Fruit fly (Drosophila melanogaster) whole organism, embryonic: ENCODE results near the gene CG13364.

Experiments
- Adf1 ChIP-seq: fragments of 200-800 bp; sonication (Bioruptor generic); IDR thresholded peaks from 2 replicates; pipeline ENCODE4 v1.3.6; 2022; ENCODE audit warnings: missing biosample characterization, missing genetic modification characterization
- Bgb ChIP-seq: fragments of 200-800 bp; sonication (Bioruptor generic); IDR thresholded peaks from 2 replicates; pipeline ENCODE4 v1.3.6; 2022; ENCODE audit warnings: missing biosample characterization, missing genetic modification characterization; ENCODE audit not compliant: partially characterized antibody
- CG10321 ChIP-seq: fragments of 200-800 bp; sonication (Bioruptor generic); IDR thresholded peaks from 2 replicates; pipeline ENCODE4 v1.3.6; 2022; ENCODE audit warnings: missing biosample characterization, missing genetic modification characterization
- CG10366 ChIP-seq: fragments of 200-800 bp; sonication (Bioruptor generic); IDR thresholded peaks from 2 replicates; pipeline ENCODE4 v1.3.6; 2022; ENCODE audit warnings: missing biosample characterization, missing genetic modification characterization
- CG10462 ChIP-seq: fragments of 200-800 bp; sonication (Bioruptor generic); optimal IDR thresholded peaks from 2 replicates; lab custom pipeline; 2016; ENCODE audit warnings: missing biosample characterization, missing genetic modification characterization
- CG11504 ChIP-seq: fragments of 200-800 bp; sonication (Bioruptor generic); optimal IDR thresholded peaks from 3 replicates; lab custom pipeline; 2019; ENCODE audit warnings: missing biosample characterization, mild to moderate bottlenecking, missing genetic modification characterization, moderate library complexity
- CG11695 ChIP-seq: fragments of 200-800 bp; sonication (Bioruptor generic); IDR thresholded peaks from 3 replicates; pipeline ENCODE4 v1.3.6; 2022; ENCODE audit warnings: missing biosample characterization, missing genetic modification characterization
- CG12299 ChIP-seq: fragments of 200-800 bp; sonication (Bioruptor generic); optimal IDR thresholded peaks from 2 replicates; lab custom pipeline; 2018; ENCODE audit warnings: missing biosample characterization, mild to moderate bottlenecking, missing genetic modification characterization
- CG15073 ChIP-seq: fragments of 200-800 bp; sonication (Bioruptor generic); optimal IDR thresholded peaks from 2 replicates; lab custom pipeline; 2016; ENCODE audit warnings: missing biosample characterization, missing genetic modification characterization
- CG1529 ChIP-seq: fragments of 200-800 bp; sonication (Bioruptor generic); optimal IDR thresholded peaks from 3 replicates; lab custom pipeline; 2018; ENCODE audit warnings: missing biosample characterization, missing genetic modification characterization
- CG15514 ChIP-seq: fragments of 200-800 bp; sonication (Bioruptor generic); optimal IDR thresholded peaks from 3 replicates; lab custom pipeline; 2017; ENCODE audit warnings: missing biosample characterization, missing genetic modification characterization, mild to moderate bottlenecking, moderate library complexity, missing genetic modification reagents
- CG1647 ChIP-seq: fragments of 200-800 bp; sonication (Bioruptor generic); optimal IDR thresholded peaks from 3 replicates; lab custom pipeline; 2016; ENCODE audit warnings: missing biosample characterization, missing genetic modification characterization
- CG2889 ChIP-seq: fragments of 200-800 bp; sonication (Bioruptor generic); IDR thresholded peaks from 3 replicates; pipeline ENCODE4 v1.3.6; 2022; ENCODE audit warnings: missing biosample characterization, missing genetic modification characterization
- CG31224 ChIP-seq: fragments of 200-800 bp; sonication (Bioruptor generic); IDR thresholded peaks from 2 replicates; pipeline ENCODE4 v1.3.6; 2022; ENCODE audit warnings: missing biosample characterization, missing genetic modification characterization
- CG32767 ChIP-seq: fragments of 200-800 bp; sonication (Bioruptor generic); IDR thresholded peaks from 2 replicates; pipeline ENCODE4 v1.3.6; 2022; ENCODE audit warnings: missing biosample characterization, missing genetic modification characterization
- CG42726 ChIP-seq: fragments of 200-800 bp; sonication (Bioruptor generic); IDR thresholded peaks from 2 replicates; pipeline ENCODE4 v1.3.6; 2022; ENCODE audit warnings: missing biosample characterization, missing genetic modification characterization; ENCODE audit not compliant: partially characterized antibody
- CG4328 ChIP-seq: fragments of 200-800 bp; sonication (Bioruptor generic); optimal IDR thresholded peaks from 3 replicates; lab custom pipeline; 2017; ENCODE audit warnings: missing biosample characterization, missing genetic modification reagents, missing genetic modification characterization
- CG5245 ChIP-seq: fragments of 200-800 bp; sonication (Bioruptor generic); optimal IDR thresholded peaks from 3 replicates; lab custom pipeline; 2016; ENCODE audit warnings: missing biosample characterization, missing genetic modification characterization
- CG5953 ChIP-seq: fragments of 200-800 bp; sonication (Bioruptor generic); IDR thresholded peaks from 2 replicates; pipeline ENCODE4 v1.3.6; 2022; ENCODE audit warnings: missing biosample characterization, missing genetic modification characterization
- CG6175 ChIP-seq: fragments of 200-800 bp; sonication (Bioruptor generic); IDR thresholded peaks from 3 replicates; pipeline ENCODE4 v1.3.6; 2022; ENCODE audit warnings: missing biosample characterization, missing genetic modification characterization
- CG6791 ChIP-seq: fragments of 200-800 bp; sonication (Bioruptor generic); IDR thresholded peaks from 3 replicates; pipeline ENCODE4 v1.3.6; 2022; ENCODE audit warnings: missing biosample characterization, missing genetic modification characterization; ENCODE audit not compliant: partially characterized antibody
- CG6854 ChIP-seq: fragments of 200-800 bp; sonication (Bioruptor generic); optimal IDR thresholded peaks from 3 replicates; lab custom pipeline; 2017; ENCODE audit warnings: missing biosample characterization, mild to moderate bottlenecking, missing genetic modification characterization
- CG7357 ChIP-seq: fragments of 200-800 bp; sonication (Bioruptor generic); IDR thresholded peaks from 3 replicates; pipeline ENCODE4 v1.3.6; 2022; ENCODE audit warnings: missing biosample characterization, missing genetic modification characterization
- CG7839 ChIP-seq: fragments of 200-800 bp; sonication (Bioruptor generic); optimal IDR thresholded peaks from 3 replicates; lab custom pipeline; 2018; ENCODE audit warnings: missing biosample characterization, mild to moderate bottlenecking, missing genetic modification characterization, moderate library complexity
- D ChIP-seq, 2 experiments: fragments of 200-800 bp in 1 of 2; fragments of >200 bp in 1 of 2; sonication (Bioruptor generic) in 1 of 2; optimal IDR thresholded peaks; 2 replicates in 1 of 2; 3 replicates in 1 of 2; lab custom pipeline; 2017; ENCODE audit warnings: mild to moderate bottlenecking in 1 of 2, missing biosample characterization in 1 of 2, missing genetic modification characterization in 1 of 2, missing genetic modification reagents in 1 of 2
- D19B ChIP-seq: fragments of 200-800 bp; sonication (Bioruptor generic); optimal IDR thresholded peaks from 2 replicates; lab custom pipeline; 2017; ENCODE audit warnings: missing biosample characterization, mild to moderate bottlenecking, missing genetic modification characterization
- Dad ChIP-seq: fragments of 200-800 bp; sonication (Bioruptor generic); optimal IDR thresholded peaks from 3 replicates; lab custom pipeline; 2016; ENCODE audit warnings: missing biosample characterization, missing genetic modification characterization
- Dref ChIP-seq: fragments of 200-800 bp; sonication (Bioruptor generic); IDR thresholded peaks from 2 replicates; pipeline ENCODE4 v1.3.6; 2022; ENCODE audit warnings: missing biosample characterization, missing genetic modification characterization
- HmgZ ChIP-seq: fragments of 200-800 bp; sonication (Bioruptor generic); optimal IDR thresholded peaks from 2 replicates; lab custom pipeline; 2018; ENCODE audit warnings: missing biosample characterization, mild to moderate bottlenecking, missing genetic modification characterization
- NFAT ChIP-seq: fragments of 200-800 bp; sonication (Bioruptor generic); IDR thresholded peaks from 2 replicates; pipeline ENCODE4 v1.3.6; 2022; ENCODE audit warnings: missing biosample characterization, missing genetic modification characterization
- Poxn ChIP-seq: fragments of 200-800 bp; sonication (Bioruptor generic); IDR thresholded peaks from 2 replicates; pipeline ENCODE4 v1.3.6; 2022; ENCODE audit warnings: missing biosample characterization, missing genetic modification characterization
- Sin3A ChIP-seq: fragments of >200 bp; optimal IDR thresholded peaks from 2 replicates; lab custom pipeline; 2018
- Sry-δ ChIP-seq: fragments of 200-800 bp; sonication (Bioruptor generic); optimal IDR thresholded peaks from 2 replicates; lab custom pipeline; 2016; ENCODE audit warnings: missing biosample characterization, missing genetic modification characterization
- ase ChIP-seq: fragments of 200-800 bp; sonication (Bioruptor generic); IDR thresholded peaks from 3 replicates; pipeline ENCODE4 v1.3.6; 2022; ENCODE audit warnings: missing biosample characterization, missing genetic modification characterization
- az2 ChIP-seq: fragments of 200-800 bp; sonication (Bioruptor generic); optimal IDR thresholded peaks from 3 replicates; lab custom pipeline; 2016; ENCODE audit warnings: missing biosample characterization, missing genetic modification characterization
- cas ChIP-seq: fragments of 200-800 bp; sonication (Bioruptor generic); IDR thresholded peaks from 2 replicates; pipeline ENCODE4 v1.3.6; 2022; ENCODE audit warnings: missing biosample characterization, missing genetic modification characterization
- ci ChIP-seq: fragments of 200-800 bp; sonication (Bioruptor generic); IDR thresholded peaks from 3 replicates; pipeline ENCODE4 v1.3.6; 2022; ENCODE audit warnings: missing biosample characterization, missing genetic modification characterization
- da ChIP-seq: fragments of 200-800 bp; sonication (Bioruptor generic); optimal IDR thresholded peaks from 2 replicates; lab custom pipeline; 2016; ENCODE audit warnings: missing biosample characterization, missing genetic modification characterization
- danr ChIP-seq: fragments of 200-800 bp; sonication (Bioruptor generic); IDR thresholded peaks from 2 replicates; pipeline ENCODE4 v1.3.6; 2022; ENCODE audit warnings: missing biosample characterization, missing genetic modification characterization
- eve ChIP-seq, 2 experiments: fragments of >200 bp; optimal IDR thresholded peaks; 2 replicates each; lab custom pipeline; 2017; ENCODE audit warnings: missing biosample characterization in 2 of 2, missing genetic modification characterization in 2 of 2
- ftz-f1 ChIP-seq: fragments of 200-800 bp; sonication (Bioruptor generic); optimal IDR thresholded peaks from 2 replicates; lab custom pipeline; 2016; ENCODE audit warnings: missing biosample characterization, missing genetic modification characterization
- fu2 ChIP-seq: fragments of 200-800 bp; sonication (Bioruptor generic); optimal IDR thresholded peaks from 2 replicates; lab custom pipeline; 2016; ENCODE audit warnings: missing biosample characterization, missing genetic modification characterization
- ken ChIP-seq: fragments of 200-800 bp; sonication (Bioruptor generic); IDR thresholded peaks from 3 replicates; pipeline ENCODE4 v1.3.6; 2022; ENCODE audit warnings: missing biosample characterization, missing genetic modification characterization
- lilli ChIP-seq: fragments of 200-800 bp; sonication (Bioruptor generic); optimal IDR thresholded peaks from 3 replicates; lab custom pipeline; 2016; ENCODE audit warnings: missing biosample characterization, missing genetic modification characterization
- luna ChIP-seq: fragments of 200-800 bp; sonication (Bioruptor generic); optimal IDR thresholded peaks from 2 replicates; lab custom pipeline; 2016; ENCODE audit warnings: missing biosample characterization, missing genetic modification characterization
- pan ChIP-seq, 4 experiments: fragments of >200 bp in 3 of 4; fragments of 200-800 bp in 1 of 4; sonication (Bioruptor generic) in 1 of 4; optimal IDR thresholded peaks in 3 of 4; IDR thresholded peaks in 1 of 4; 2 replicates each; pipeline versions ENCODE4 v1.3.6 to Lab custom; 2017 to 2022; ENCODE audit warnings: missing biosample characterization in 2 of 4, missing genetic modification characterization in 2 of 4, mixed read lengths in 1 of 4
- prd ChIP-seq, 3 experiments: fragments of >200 bp in 2 of 3; fragments of 200-800 bp in 1 of 3; sonication (Bioruptor generic) in 1 of 3; optimal IDR thresholded peaks in 2 of 3; IDR thresholded peaks in 1 of 3; 2 replicates in 2 of 3; 3 replicates in 1 of 3; pipeline versions ENCODE4 v1.3.6 to Lab custom; 2017 to 2022; ENCODE audit warnings: missing biosample characterization in 1 of 3, missing genetic modification characterization in 1 of 3
- ranshi ChIP-seq: fragments of 200-800 bp; sonication (Bioruptor generic); IDR thresholded peaks from 2 replicates; pipeline ENCODE4 v1.3.6; 2022; ENCODE audit warnings: missing biosample characterization, missing genetic modification characterization
- scrt ChIP-seq: fragments of 200-800 bp; sonication (Bioruptor generic); optimal IDR thresholded peaks from 2 replicates; lab custom pipeline; 2018; ENCODE audit warnings: missing biosample characterization, mild to moderate bottlenecking, missing genetic modification characterization, moderate library complexity
- sima ChIP-seq: fragments of 200-800 bp; sonication (Bioruptor generic); optimal IDR thresholded peaks from 2 replicates; lab custom pipeline; 2016; ENCODE audit warnings: missing biosample characterization, missing genetic modification characterization
- stwl ChIP-seq: fragments of 200-800 bp; sonication (Bioruptor generic); optimal IDR thresholded peaks from 3 replicates; lab custom pipeline; 2018; ENCODE audit warnings: missing biosample characterization, mild to moderate bottlenecking, missing genetic modification characterization, moderate library complexity
- toy ChIP-seq: fragments of 200-800 bp; sonication (Bioruptor generic); IDR thresholded peaks from 2 replicates; pipeline ENCODE4 v1.3.6; 2022; ENCODE audit warnings: missing biosample characterization, missing genetic modification characterization

Gene CG13364

dm6 chrX:617477-617795 lies 7.6 kb downstream of the CG13364 start (continued):
- TF ChIP-seq Dref, result peak; percentile 85
- TF ChIP-seq prd (optimal IDR thresholded peaks at IDR 0.05; lab: Kevin White, UChicago), result no peak
- 0 out of 3 replicates have a peak, but pooled peaks have one; percentile 27 for TF ChIP-seq prd (GFP tag; IDR thresholded peaks at IDR 0.05; lab: Robert Waterston, UW)
- no peak for TF ChIP-seq CG6175 (GFP tag; lab: Robert Waterston, UW)
- no peak for TF ChIP-seq CG1529 (GFP tag; lab: Kevin White, UChicago)
- TF ChIP-seq Dad (GFP tag; lab: Kevin White, UChicago), result no peak
- 0 out of 3 replicates have a peak, but pooled peaks have one; percentile 16 for TF ChIP-seq ken (GFP tag; lab: Robert Waterston, UW)
- TF ChIP-seq fu2 (GFP tag; lab: Kevin White, UChicago), result no peak
- TF ChIP-seq CG7839 (tag; lab: Kevin White, UChicago), result no peak
- TF ChIP-seq ase (GFP tag; lab: Robert Waterston, UW), result no peak
- TF ChIP-seq az2 (GFP tag; lab: Kevin White, UChicago), result no peak
- TF ChIP-seq D (optimal IDR thresholded peaks at IDR 0.05; lab: Kevin White, UChicago), result no peak
- TF ChIP-seq D (GFP tag; optimal IDR thresholded peaks at IDR 0.05; lab: Kevin White, UChicago), result no peak
- no peak for TF ChIP-seq CG1647
- TF ChIP-seq Bgb (GFP tag; lab: Robert Waterston, UW), result peak; percentile 82
- TF ChIP-seq danr, result no peak
- no peak for TF ChIP-seq ranshi (GFP tag; lab: Robert Waterston, UW)
- TF ChIP-seq CG5245, result no peak
- no peak for TF ChIP-seq CG7357 (GFP tag; lab: Robert Waterston, UW)
- TF ChIP-seq CG10321 (GFP tag; lab: Robert Waterston, UW), result no peak
- TF ChIP-seq CG6854 (GFP tag; lab: Kevin White, UChicago), result no peak
- TF ChIP-seq CG10462 (GFP tag; lab: Kevin White, UChicago), result no peak
- TF ChIP-seq CG5953 (GFP tag; lab: Robert Waterston, UW), result no peak
- no peak for TF ChIP-seq luna (GFP tag; lab: Kevin White, UChicago)
- TF ChIP-seq Poxn (GFP tag; lab: Robert Waterston, UW), result no peak
- no peak for TF ChIP-seq cas (GFP tag; lab: Robert Waterston, UW)
- TF ChIP-seq pan (optimal IDR thresholded peaks at IDR 0.05; lab: Kevin White, UChicago), result no peak
- no peak for TF ChIP-seq pan (GFP tag; optimal IDR thresholded peaks at IDR 0.05 in 1 of 2, IDR thresholded peaks at IDR 0.05 in 1 of 2)
- no peak for TF ChIP-seq CG32767 (GFP tag; lab: Robert Waterston, UW)
- TF ChIP-seq da, result no peak
- TF ChIP-seq ftz-f1 (GFP tag; lab: Kevin White, UChicago), result peak; percentile 3
- TF ChIP-seq eve (GFP tag; optimal IDR thresholded peaks at IDR 0.05; lab: Kevin White, UChicago), result no peak
- peak; percentile 85; the same call in 1 of the 2 replicates for TF ChIP-seq CG42726 (GFP tag; lab: Robert Waterston, UW)
- TF ChIP-seq Sin3A, result peak; percentile 26
- peak; percentile 30 for TF ChIP-seq scrt
- peak; percentile 77 for TF ChIP-seq Sry-δ (GFP tag; lab: Kevin White, UChicago)
- TF ChIP-seq ci (GFP tag; lab: Robert Waterston, UW), result no peak
- no peak for TF ChIP-seq CG2889
- TF ChIP-seq CG11504 (tag; lab: Kevin White, UChicago), result no peak
- no peak for TF ChIP-seq sima (GFP tag; lab: Kevin White, UChicago)
- peak; percentile 45 for TF ChIP-seq stwl (tag; lab: Kevin White, UChicago)
- TF ChIP-seq CG15073 (GFP tag; lab: Kevin White, UChicago), result no peak
- TF ChIP-seq CG6791, result peak; percentile 83
- TF ChIP-seq CG4328 (GFP tag; lab: Kevin White, UChicago), result no peak
- no peak for TF ChIP-seq toy (GFP tag; lab: Robert Waterston, UW)
- TF ChIP-seq CG11695 (GFP tag; lab: Robert Waterston, UW), result no peak
- TF ChIP-seq CG10366 (GFP tag; lab: Robert Waterston, UW), result no peak
- no peak for TF ChIP-seq CG31224 (GFP tag; lab: Robert Waterston, UW)
- no peak; the same call in 1 of the 2 replicates for TF ChIP-seq Adf1 (GFP tag; lab: Robert Waterston, UW)
- TF ChIP-seq HmgZ (tag; lab: Kevin White, UChicago), result peak; percentile 41
- TF ChIP-seq CG15514 (GFP tag; lab: Kevin White, UChicago), result peak; percentile 89
- no peak for TF ChIP-seq D19B (GFP tag; lab: Kevin White, UChicago)
- no peak for TF ChIP-seq NFAT (GFP tag; lab: Robert Waterston, UW)
- TF ChIP-seq CG12299 (tag; lab: Kevin White, UChicago), result no peak
- peak; percentile 42 for TF ChIP-seq lilli (GFP tag; lab: Kevin White, UChicago)
